Fruit fly (Drosophila melanogaster): ENCODE measurements around the gene Cog4.
A peak's percentile ranks its signal among the peaks of the same experiment; 100 is the strongest.

Gene Cog4

dm6 chr2L:10468388-10468787 is 20.0 kb downstream of the Cog4 start (continued):
- TF ChIP-seq CG12219 (GFP tag; optimal IDR thresholded peaks at IDR 0.05) (peak; percentile 38), sqz (GFP tag; optimal IDR thresholded peaks at IDR 0.05) (peak; percentile 1), CG10462 (GFP tag; optimal IDR thresholded peaks at IDR 0.05) (no peak), Doc3 (GFP tag; IDR thresholded peaks at IDR 0.05; ENCODE audit: partially characterized antibody) (no peak), Mrtf (GFP tag; IDR thresholded peaks at IDR 0.05) (peak; percentile 70), B-H1 (GFP tag; IDR thresholded peaks at IDR 0.05) (peak; percentile 35; the same call in 2 of the 3 replicates), CG16813 (GFP tag; IDR thresholded peaks at IDR 0.05; ENCODE audit: partially characterized antibody) (no peak), run (tag; optimal IDR thresholded peaks at IDR 0.05) (no peak), Gsc (GFP tag; IDR thresholded peaks at IDR 0.05) (no peak), fd3F (GFP tag; optimal IDR thresholded peaks at IDR 0.05) (peak; percentile 33), Nf-YC (tag; optimal IDR thresholded peaks at IDR 0.05) (peak; percentile 35), hb (GFP tag; IDR thresholded peaks at IDR 0.05; ENCODE audit: partially characterized antibody) (no peak), rib (GFP tag; IDR thresholded peaks at IDR 0.05) (no peak), CG12744 (GFP tag; optimal IDR thresholded peaks at IDR 0.05) (no peak), h (optimal IDR thresholded peaks at IDR 0.05) (no peak), CG17361 (GFP tag; IDR thresholded peaks at IDR 0.05) (peak; percentile 36; the same call in 1 of the 3 replicates), Bteb2 (GFP tag; optimal IDR thresholded peaks at IDR 0.05) (no peak), Sox102F (GFP tag; optimal IDR thresholded peaks at IDR 0.05) (peak; percentile 65), ATbp (GFP tag; optimal IDR thresholded peaks at IDR 0.05) (peak; percentile 49), CG6683 (GFP tag; optimal IDR thresholded peaks at IDR 0.05) (no peak), Pdp1 (GFP tag; optimal IDR thresholded peaks at IDR 0.05) (peak in 1 of 2 experiments; percentile 49), CG6254 (GFP tag; optimal IDR thresholded peaks at IDR 0.05) (peak; percentile 40), NFAT (GFP tag; IDR thresholded peaks at IDR 0.05) (peak; percentile 78), slbo (GFP tag; IDR thresholded peaks at IDR 0.05) (peak; percentile 75), mam (GFP tag; optimal IDR thresholded peaks at IDR 0.05) (peak; percentile 39), CG4730 (GFP tag; IDR thresholded peaks at IDR 0.05) (peak; percentile 38; the same call in 1 of the 2 replicates), CG9876 (GFP tag; optimal IDR thresholded peaks at IDR 0.05) (no peak), CkIIα-i1 (GFP tag; IDR thresholded peaks at IDR 0.05) (no peak; the same call in 1 of the 2 replicates), dmrt99B (tag; optimal IDR thresholded peaks at IDR 0.05) (peak; percentile 70), CG5180 (GFP tag; optimal IDR thresholded peaks at IDR 0.05) (peak; percentile 28), CG16779 (GFP tag; IDR thresholded peaks at IDR 0.05) (no peak), CG14965 (GFP tag; optimal IDR thresholded peaks at IDR 0.05; ENCODE audit: borderline replicate concordance) (no peak), CG4282 (GFP tag; optimal IDR thresholded peaks at IDR 0.05) (no peak), mirr (GFP tag; optimal IDR thresholded peaks at IDR 0.05) (peak; percentile 30), Dbx (GFP tag; IDR thresholded peaks at IDR 0.05) (0 out of 3 replicates have a peak, but pooled peaks have one; percentile 26), tup (GFP tag; optimal IDR thresholded peaks at IDR 0.05) (no peak), gcm2 (GFP tag; optimal IDR thresholded peaks at IDR 0.05) (no peak), Med (GFP tag) (peak; percentile 88), insv (GFP tag; optimal IDR thresholded peaks at IDR 0.05) (no peak), Dp (GFP tag; optimal IDR thresholded peaks at IDR 0.05) (no peak), CG12769 (tag; optimal IDR thresholded peaks at IDR 0.05) (peak; percentile 71), odd (GFP tag; optimal IDR thresholded peaks at IDR 0.05) (peak; percentile 11), Taf1 (GFP tag; IDR thresholded peaks at IDR 0.05) (peak; percentile 61), psq (GFP tag; optimal IDR thresholded peaks at IDR 0.05) (no peak), hbn (GFP tag; IDR thresholded peaks at IDR 0.05; ENCODE audit: partially characterized antibody) (no peak), CG10431 (GFP tag; optimal IDR thresholded peaks at IDR 0.05) (no peak), Drgx (GFP tag; IDR thresholded peaks at IDR 0.05) (peak; percentile 80), CG18599 (GFP tag; optimal IDR thresholded peaks at IDR 0.05) (peak; percentile 47), lilli (GFP tag; optimal IDR thresholded peaks at IDR 0.05) (peak; percentile 52), amos (GFP tag; IDR thresholded peaks at IDR 0.05; ENCODE audit: partially characterized antibody) (no peak), tio (GFP tag; optimal IDR thresholded peaks at IDR 0.05) (no peak)

Data from whole organism, embryonic.